Fruit fly (Drosophila melanogaster) whole organism, embryonic: ENCODE results near the gene kat80.

Experiments
- Bdp1 ChIP-seq: fragments of 200-800 bp; sonication (Bioruptor generic); optimal IDR thresholded peaks from 3 replicates; lab custom pipeline; 2016; ENCODE audit warnings: missing biosample characterization, missing genetic modification characterization
- CG10565 ChIP-seq: fragments of 200-800 bp; sonication (Bioruptor generic); optimal IDR thresholded peaks from 3 replicates; lab custom pipeline; 2016; ENCODE audit warnings: missing biosample characterization, mild to moderate bottlenecking, missing genetic modification characterization
- CG10959 ChIP-seq: fragments of 200-800 bp; sonication (Bioruptor generic); IDR thresholded peaks from 2 replicates; pipeline ENCODE4 v1.3.6; 2022; ENCODE audit warnings: missing biosample characterization, missing genetic modification characterization
- CG11456 ChIP-seq: fragments of 200-800 bp; sonication (Bioruptor generic); IDR thresholded peaks from 3 replicates; pipeline ENCODE4 v1.3.6; 2022; ENCODE audit warnings: missing biosample characterization, missing genetic modification characterization
- CG13296 ChIP-seq: fragments of 200-800 bp; sonication (Bioruptor generic); optimal IDR thresholded peaks from 3 replicates; lab custom pipeline; 2018; ENCODE audit warnings: missing biosample characterization, mild to moderate bottlenecking, missing genetic modification characterization
- CG13775 ChIP-seq: fragments of 200-800 bp; sonication (Bioruptor generic); optimal IDR thresholded peaks from 3 replicates; lab custom pipeline; 2017; ENCODE audit warnings: missing biosample characterization, mild to moderate bottlenecking, missing genetic modification characterization
- CG13894 ChIP-seq: fragments of 200-800 bp; sonication (Bioruptor generic); optimal IDR thresholded peaks from 3 replicates; lab custom pipeline; 2018; ENCODE audit warnings: missing biosample characterization, mild to moderate bottlenecking, missing genetic modification characterization, moderate library complexity
- CG1529 ChIP-seq: fragments of 200-800 bp; sonication (Bioruptor generic); optimal IDR thresholded peaks from 3 replicates; lab custom pipeline; 2018; ENCODE audit warnings: missing biosample characterization, missing genetic modification characterization
- CG15514 ChIP-seq: fragments of 200-800 bp; sonication (Bioruptor generic); optimal IDR thresholded peaks from 3 replicates; lab custom pipeline; 2017; ENCODE audit warnings: missing biosample characterization, missing genetic modification characterization, mild to moderate bottlenecking, moderate library complexity, missing genetic modification reagents
- CG1603 ChIP-seq: fragments of 200-800 bp; sonication (Bioruptor generic); optimal IDR thresholded peaks from 2 replicates; lab custom pipeline; 2019; ENCODE audit warnings: missing biosample characterization, mild to moderate bottlenecking, missing genetic modification characterization, moderate library complexity
- CG1647 ChIP-seq: fragments of 200-800 bp; sonication (Bioruptor generic); optimal IDR thresholded peaks from 3 replicates; lab custom pipeline; 2016; ENCODE audit warnings: missing biosample characterization, missing genetic modification characterization
- CG17359 ChIP-seq: fragments of 200-800 bp; sonication (Bioruptor generic); optimal IDR thresholded peaks from 3 replicates; lab custom pipeline; 2018; ENCODE audit warnings: missing biosample characterization, mild to moderate bottlenecking, missing genetic modification characterization, moderate library complexity
- CG17912 ChIP-seq: fragments of 200-800 bp; sonication (Bioruptor generic); optimal IDR thresholded peaks from 2 replicates; lab custom pipeline; 2018; ENCODE audit warnings: missing biosample characterization, mild to moderate bottlenecking, missing genetic modification characterization
- CG18476 ChIP-seq: fragments of 200-800 bp; sonication (Bioruptor generic); optimal IDR thresholded peaks from 2 replicates; lab custom pipeline; 2016; ENCODE audit warnings: missing biosample characterization, mild to moderate bottlenecking, missing genetic modification characterization
- CG30431 ChIP-seq: fragments of 200-800 bp; sonication (Bioruptor generic); optimal IDR thresholded peaks from 2 replicates; lab custom pipeline; 2017; ENCODE audit warnings: missing biosample characterization, missing genetic modification characterization
- CG34376 ChIP-seq: fragments of 200-800 bp; sonication (Bioruptor generic); optimal IDR thresholded peaks from 2 replicates; lab custom pipeline; 2018; ENCODE audit warnings: missing biosample characterization, mild to moderate bottlenecking, missing genetic modification characterization
- CG3838 ChIP-seq: fragments of 200-800 bp; sonication (Bioruptor generic); optimal IDR thresholded peaks from 3 replicates; lab custom pipeline; 2016; ENCODE audit warnings: missing biosample characterization, missing genetic modification characterization
- CG3847 ChIP-seq: fragments of 200-800 bp; sonication (Bioruptor generic); IDR thresholded peaks from 2 replicates; pipeline ENCODE4 v1.3.6; 2022; ENCODE audit warnings: missing biosample characterization, missing genetic modification characterization
- CG42726 ChIP-seq: fragments of 200-800 bp; sonication (Bioruptor generic); IDR thresholded peaks from 2 replicates; pipeline ENCODE4 v1.3.6; 2022; ENCODE audit warnings: missing biosample characterization, missing genetic modification characterization; ENCODE audit not compliant: partially characterized antibody
- CG43689 ChIP-seq: fragments of 200-800 bp; sonication (Bioruptor generic); IDR thresholded peaks from 2 replicates; pipeline ENCODE4 v1.3.6; 2022; ENCODE audit warnings: missing biosample characterization, missing genetic modification characterization
- CG4424 ChIP-seq: fragments of 200-800 bp; sonication (Bioruptor generic); optimal IDR thresholded peaks from 3 replicates; lab custom pipeline; 2016; ENCODE audit warnings: missing biosample characterization, missing genetic modification characterization
- CG8359 ChIP-seq: fragments of 200-800 bp; sonication (Bioruptor generic); optimal IDR thresholded peaks from 2 replicates; lab custom pipeline; 2017; ENCODE audit warnings: missing biosample characterization, mild to moderate bottlenecking, missing genetic modification characterization, borderline replicate concordance
- CG9437 ChIP-seq: fragments of 200-800 bp; sonication (Bioruptor generic); optimal IDR thresholded peaks from 2 replicates; lab custom pipeline; 2018; ENCODE audit warnings: missing biosample characterization, mild to moderate bottlenecking, missing genetic modification characterization
- CHES-1-like ChIP-seq: fragments of 200-800 bp; sonication (Bioruptor generic); optimal IDR thresholded peaks from 2 replicates; lab custom pipeline; 2016; ENCODE audit warnings: missing biosample characterization, missing genetic modification characterization
- Dad ChIP-seq: fragments of 200-800 bp; sonication (Bioruptor generic); optimal IDR thresholded peaks from 3 replicates; lab custom pipeline; 2016; ENCODE audit warnings: missing biosample characterization, missing genetic modification characterization
- Dfd ChIP-seq, 2 experiments: fragments of >200 bp; optimal IDR thresholded peaks; 2 replicates each; lab custom pipeline; 2017; ENCODE audit warnings: missing biosample characterization in 2 of 2, missing genetic modification characterization in 2 of 2
- Dll ChIP-seq: fragments of 200-800 bp; sonication (Bioruptor generic); IDR thresholded peaks from 4 replicates; pipeline ENCODE4 v1.3.6; 2022; ENCODE audit warnings: missing biosample characterization, missing genetic modification characterization; ENCODE audit not compliant: partially characterized antibody
- Dref ChIP-seq: fragments of 200-800 bp; sonication (Bioruptor generic); IDR thresholded peaks from 2 replicates; pipeline ENCODE4 v1.3.6; 2022; ENCODE audit warnings: missing biosample characterization, missing genetic modification characterization
- Ets65A ChIP-seq: fragments of 200-800 bp; sonication (Bioruptor generic); peaks from one replicate; lab custom pipeline; 2016; ENCODE audit warnings: missing biosample characterization, missing genetic modification characterization
- Ets97D ChIP-seq: fragments of 200-800 bp; sonication (Bioruptor generic); optimal IDR thresholded peaks from 3 replicates; lab custom pipeline; 2016; ENCODE audit warnings: missing biosample characterization, missing genetic modification characterization
- Lhr ChIP-seq: fragments of 200-800 bp; sonication (Bioruptor generic); optimal IDR thresholded peaks from 3 replicates; lab custom pipeline; 2017; ENCODE audit warnings: mild to moderate bottlenecking, missing biosample characterization, missing genetic modification reagents, missing genetic modification characterization
- NC2β ChIP-seq: fragments of 200-800 bp; sonication (Bioruptor generic); optimal IDR thresholded peaks from 2 replicates; lab custom pipeline; 2016; ENCODE audit warnings: missing biosample characterization, missing genetic modification characterization
- Rfx ChIP-seq: fragments of 200-800 bp; sonication (Bioruptor generic); IDR thresholded peaks from 2 replicates; pipeline ENCODE4 v1.3.6; 2022; ENCODE audit warnings: missing biosample characterization, missing genetic modification characterization
- Side ChIP-seq: fragments of 200-800 bp; sonication (Bioruptor generic); optimal IDR thresholded peaks from 2 replicates; lab custom pipeline; 2016; ENCODE audit warnings: missing biosample characterization, missing genetic modification characterization
- Spps ChIP-seq: fragments of 200-800 bp; sonication (Bioruptor generic); optimal IDR thresholded peaks from 2 replicates; lab custom pipeline; 2018; ENCODE audit warnings: missing biosample characterization, mild to moderate bottlenecking, missing genetic modification characterization
- cg ChIP-seq: fragments of 200-800 bp; sonication (Bioruptor generic); optimal IDR thresholded peaks from 3 replicates; lab custom pipeline; 2019; ENCODE audit warnings: missing biosample characterization, mild to moderate bottlenecking, missing genetic modification characterization, moderate library complexity
- cwo ChIP-seq: fragments of 200-800 bp; sonication (Bioruptor generic); optimal IDR thresholded peaks from 3 replicates; lab custom pipeline; 2017; ENCODE audit warnings: missing biosample characterization, missing genetic modification characterization, mild to moderate bottlenecking, moderate library complexity, missing genetic modification reagents
- dmrt99B ChIP-seq: fragments of 200-800 bp; sonication (Bioruptor generic); optimal IDR thresholded peaks from 2 replicates; lab custom pipeline; 2018; ENCODE audit warnings: missing biosample characterization, mild to moderate bottlenecking, missing genetic modification characterization, moderate library complexity
- fd64A ChIP-seq: fragments of 200-800 bp; sonication (Bioruptor generic); optimal IDR thresholded peaks from 3 replicates; lab custom pipeline; 2018; ENCODE audit warnings: missing biosample characterization, mild to moderate bottlenecking, missing genetic modification characterization
- fru ChIP-seq: fragments of >200 bp; optimal IDR thresholded peaks from 2 replicates; lab custom pipeline; 2017
- gce ChIP-seq: fragments of 200-800 bp; sonication (Bioruptor generic); IDR thresholded peaks from 3 replicates; pipeline ENCODE4 v1.3.6; 2022; ENCODE audit warnings: missing biosample characterization, missing genetic modification characterization
- gro ChIP-seq: fragments of 200-800 bp; sonication (Bioruptor generic); optimal IDR thresholded peaks from 2 replicates; lab custom pipeline; 2016; ENCODE audit warnings: missing biosample characterization, missing genetic modification characterization
- gsb-n ChIP-seq: fragments of 200-800 bp; sonication (Bioruptor generic); optimal IDR thresholded peaks from 3 replicates; lab custom pipeline; 2018; ENCODE audit warnings: missing biosample characterization, mild to moderate bottlenecking, missing genetic modification characterization
- onecut ChIP-seq: fragments of 200-800 bp; sonication (Bioruptor generic); IDR thresholded peaks from 2 replicates; pipeline ENCODE4 v1.3.6; 2022; ENCODE audit warnings: missing biosample characterization, missing genetic modification characterization
- p53 ChIP-seq: fragments of 200-800 bp; sonication (Bioruptor generic); optimal IDR thresholded peaks from 2 replicates; lab custom pipeline; 2016; ENCODE audit warnings: missing biosample characterization, missing genetic modification characterization
- sisA ChIP-seq: fragments of 200-800 bp; sonication (Bioruptor generic); IDR thresholded peaks from 2 replicates; pipeline ENCODE4 v1.3.6; 2022; ENCODE audit warnings: missing biosample characterization, missing genetic modification characterization
- sna ChIP-seq: fragments of 200-800 bp; sonication (Bioruptor generic); IDR thresholded peaks from 2 replicates; pipeline ENCODE4 v1.3.6; 2022; ENCODE audit warnings: missing biosample characterization, missing genetic modification characterization; ENCODE audit not compliant: partially characterized antibody
- sqz ChIP-seq: fragments of 200-800 bp; sonication (Bioruptor generic); optimal IDR thresholded peaks from 3 replicates; lab custom pipeline; 2018; ENCODE audit warnings: missing biosample characterization, mild to moderate bottlenecking, missing genetic modification characterization
- toy ChIP-seq: fragments of 200-800 bp; sonication (Bioruptor generic); IDR thresholded peaks from 2 replicates; pipeline ENCODE4 v1.3.6; 2022; ENCODE audit warnings: missing biosample characterization, missing genetic modification characterization
- tup ChIP-seq: fragments of 200-800 bp; sonication (Bioruptor generic); optimal IDR thresholded peaks from 2 replicates; lab custom pipeline; 2016; ENCODE audit warnings: missing biosample characterization, mild to moderate bottlenecking, missing genetic modification characterization, moderate library complexity
- usp ChIP-seq: fragments of >200 bp; optimal IDR thresholded peaks from 2 replicates; lab custom pipeline; 2017; ENCODE audit warnings: missing biosample characterization, missing genetic modification characterization
- zfh2 ChIP-seq: fragments of 200-800 bp; sonication (Bioruptor generic); optimal IDR thresholded peaks from 2 replicates; lab custom pipeline; 2016; ENCODE audit warnings: missing biosample characterization, missing genetic modification characterization

The kat80 gene

dm6 chrX:16263415-16263814 is 12.6 kb downstream of the kat80 start:
- TF ChIP-seq Spps (tag; lab: Kevin White, UChicago): peak; percentile 73
- TF ChIP-seq CG1603 (tag; lab: Kevin White, UChicago): peak; percentile 89
- peak; percentile 17 for TF ChIP-seq zfh2 (GFP tag; lab: Kevin White, UChicago)
- TF ChIP-seq CG10565 (GFP tag; lab: Kevin White, UChicago): no peak
- TF ChIP-seq Side (GFP tag; lab: Kevin White, UChicago): peak; percentile 30
- peak; percentile 6 for TF ChIP-seq Bdp1 (GFP tag; lab: Kevin White, UChicago)
- TF ChIP-seq toy (GFP tag; lab: Robert Waterston, UW): no peak
- TF ChIP-seq gce (GFP tag; lab: Robert Waterston, UW): peak; percentile 68; the same call in 2 of the 3 replicates
- TF ChIP-seq CG13296: peak; percentile 75
- no peak for TF ChIP-seq CHES-1-like
- TF ChIP-seq onecut: peak; percentile 79
- TF ChIP-seq sna (GFP tag; lab: Robert Waterston, UW): no peak
- peak; percentile 77 for TF ChIP-seq CG4424
- peak; percentile 58 for TF ChIP-seq CG9437 (GFP tag; lab: Kevin White, UChicago)
- peak; percentile 83 for TF ChIP-seq gsb-n
- TF ChIP-seq CG18476 (GFP tag; lab: Kevin White, UChicago): peak; percentile 46
- peak; percentile 80 for TF ChIP-seq CG10959 (GFP tag; lab: Robert Waterston, UW)
- no peak for TF ChIP-seq Dref
- TF ChIP-seq usp (GFP tag; lab: Kevin White, UChicago): no peak
- TF ChIP-seq fru (lab: Kevin White, UChicago): no peak
- TF ChIP-seq CG17912: no peak
- TF ChIP-seq CG1647 (GFP tag; lab: Kevin White, UChicago): peak; percentile 25
- TF ChIP-seq NC2β: peak; percentile 42
- TF ChIP-seq CG13775: peak; percentile 68
- TF ChIP-seq Dll: no peak
- TF ChIP-seq fd64A (GFP tag; lab: Kevin White, UChicago): peak; percentile 53
- peak; percentile 79 for TF ChIP-seq CG13894 (tag; lab: Kevin White, UChicago)
- TF ChIP-seq CG42726: no peak
- TF ChIP-seq CG43689: no peak
- peak; percentile 96 for TF ChIP-seq Ets65A
- peak; percentile 33 for TF ChIP-seq tup
- peak; percentile 72 for TF ChIP-seq CG30431 (GFP tag; lab: Kevin White, UChicago)
- no peak for TF ChIP-seq CG3838
- peak; percentile 34 for TF ChIP-seq Lhr (GFP tag; lab: Kevin White, UChicago)
- no peak for TF ChIP-seq p53 (GFP tag; lab: Kevin White, UChicago)
- peak; percentile 84 for TF ChIP-seq CG17359 (tag; lab: Kevin White, UChicago)
- TF ChIP-seq dmrt99B (tag; lab: Kevin White, UChicago): peak; percentile 84
- TF ChIP-seq CG3847 (GFP tag; lab: Robert Waterston, UW): peak; percentile 70
- peak; percentile 70 for TF ChIP-seq CG11456 (GFP tag; lab: Robert Waterston, UW)
- peak; percentile 48 for TF ChIP-seq sqz (GFP tag; lab: Kevin White, UChicago)
- peak; percentile 56 for TF ChIP-seq CG34376
- peak; percentile 61 for TF ChIP-seq CG8359 (GFP tag; lab: Kevin White, UChicago)
- peak; percentile 77 for TF ChIP-seq Rfx (GFP tag; lab: Robert Waterston, UW)
- TF ChIP-seq CG15514 (GFP tag; lab: Kevin White, UChicago): peak; percentile 59
- TF ChIP-seq cwo (GFP tag; lab: Kevin White, UChicago): peak; percentile 71
- TF ChIP-seq gro (GFP tag; lab: Kevin White, UChicago): peak; percentile 44
- TF ChIP-seq Dfd (GFP tag; optimal IDR thresholded peaks at IDR 0.05; lab: Kevin White, UChicago): no peak
- TF ChIP-seq Dad (GFP tag; lab: Kevin White, UChicago): peak; percentile 30
- TF ChIP-seq sisA (GFP tag; lab: Robert Waterston, UW): peak; percentile 81
- no peak for TF ChIP-seq cg (GFP tag; lab: Kevin White, UChicago)
- TF ChIP-seq Ets97D (GFP tag; lab: Kevin White, UChicago): peak; percentile 18
- TF ChIP-seq CG1529: peak; percentile 52
